Worm (Caenorhabditis elegans): ENCODE measurements around the gene Y39G8B.9.

DNA sequence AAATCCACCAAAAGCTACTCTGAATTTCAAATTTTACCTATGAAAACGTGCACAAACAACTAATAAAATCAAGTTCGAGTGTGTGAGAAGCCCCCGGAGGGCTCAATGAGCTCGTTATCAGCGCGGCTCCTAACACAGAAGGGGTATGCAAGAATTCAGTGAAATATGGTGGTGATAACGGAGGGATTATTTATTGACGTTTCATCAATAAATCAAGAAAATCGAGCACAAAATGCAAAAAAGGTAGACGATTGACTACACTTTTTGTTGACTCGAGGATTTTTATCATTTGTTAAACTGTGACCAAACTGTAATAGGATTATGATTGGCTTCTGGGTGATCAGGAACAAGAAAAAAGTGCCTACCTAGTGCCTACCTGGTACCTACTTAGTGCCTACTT, 23.7 kb upstream of the Y39G8B.9 start, which contains the start of gene zip-3:
- no peak for TF ChIP-seq ref-1 (GFP tag; conservative IDR thresholded peaks at IDR 0.05)
- TF ChIP-seq ztf-29 (GFP tag; IDR thresholded peaks at IDR 0.05) = no peak
- no peak for TF ChIP-seq flt-1 (GFP tag; IDR thresholded peaks at IDR 0.05)
- no peak for TF ChIP-seq T22C8.4 (GFP tag; IDR thresholded peaks at IDR 0.05)
- TF ChIP-seq ztf-23 (GFP tag; IDR thresholded peaks at IDR 0.05) = no peak
- TF ChIP-seq cog-1 (tag; optimal IDR thresholded peaks at IDR 0.05) = no peak
- TF ChIP-seq klf-2 (GFP tag; conservative IDR thresholded peaks at IDR 0.05) = no peak
- no peak for TF ChIP-seq tab-1 (GFP tag; IDR thresholded peaks at IDR 0.05)

Measured in whole organism, midembryonic.